Fruit fly (Drosophila melanogaster): ENCODE results near the gene Keap1.

Keap1 gene

DNA sequence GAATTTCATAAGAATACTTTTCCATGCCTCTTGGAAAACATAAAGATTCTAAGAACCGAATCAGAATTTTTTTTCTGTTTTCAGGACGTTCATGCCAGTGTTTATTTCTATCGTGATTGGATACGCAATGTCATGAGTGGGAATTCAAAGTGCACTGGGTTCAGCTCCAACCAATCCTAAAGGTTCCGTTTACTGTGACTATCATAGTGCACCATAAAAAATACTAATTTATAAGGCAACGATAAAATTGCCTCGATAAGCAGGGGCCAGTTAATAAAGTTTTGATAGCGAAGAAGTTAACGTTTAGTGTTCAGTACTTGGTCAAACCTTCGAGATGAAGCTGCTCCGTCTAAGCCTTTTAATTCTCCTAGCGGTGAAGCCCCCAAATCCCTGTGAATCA lies 48.2 kb upstream of the Keap1 start, which contains the start of gene CG31265:
TSS of gene CG31265 (plus strand) at position 301 of the 400 bp plus-strand sequence.
- TF ChIP-seq CG6813 (GFP tag; optimal IDR thresholded peaks at IDR 0.05) (no peak), hth (optimal IDR thresholded peaks at IDR 0.05) (no peak), CG31388 (GFP tag; optimal IDR thresholded peaks at IDR 0.05) (no peak), jumu (GFP tag; optimal IDR thresholded peaks at IDR 0.05) (no peak), CG14965 (GFP tag; optimal IDR thresholded peaks at IDR 0.05; ENCODE audit: borderline replicate concordance) (no peak), Jarid2 (GFP tag; optimal IDR thresholded peaks at IDR 0.05) (no peak), E2f2 (GFP tag; IDR thresholded peaks at IDR 0.05) (no peak), h (optimal IDR thresholded peaks at IDR 0.05) (no peak), CG15479 (GFP tag; optimal IDR thresholded peaks at IDR 0.05) (no peak), CG34224 (GFP tag; IDR thresholded peaks at IDR 0.05; ENCODE audit: partially characterized antibody) (no peak), jing (GFP tag; optimal IDR thresholded peaks at IDR 0.05) (no peak), usp (GFP tag; optimal IDR thresholded peaks at IDR 0.05) (no peak), CG6175 (GFP tag; IDR thresholded peaks at IDR 0.05) (no peak), rib (GFP tag; IDR thresholded peaks at IDR 0.05) (no peak), sqz (GFP tag; optimal IDR thresholded peaks at IDR 0.05) (no peak)

DNA sequence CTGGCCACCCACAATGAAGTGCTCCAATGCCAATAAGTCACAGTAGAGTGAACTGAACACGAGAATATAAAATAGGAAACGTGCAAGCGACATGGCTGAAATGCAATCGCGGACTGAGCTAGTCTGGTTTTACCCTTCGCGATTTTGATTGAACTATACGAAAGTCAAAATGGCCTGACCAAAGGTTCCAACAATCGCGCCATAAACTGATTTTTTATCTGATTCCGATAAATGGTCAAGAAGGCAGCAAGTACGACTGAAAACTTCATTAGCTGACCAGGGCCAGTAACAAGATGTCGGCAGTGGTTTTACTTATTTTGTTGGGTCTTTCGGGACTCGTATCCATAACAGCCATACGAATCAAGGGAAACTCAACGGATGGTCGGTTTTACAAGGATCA lies 47.1 kb upstream of the Keap1 start, which contains the start of the genes CG17477 and CG31269:
TSS of gene CG17477 (minus strand) at position 101 of the 400 bp plus-strand sequence.
TSS of gene CG31269 (plus strand) at position 289 of the 400 bp plus-strand sequence.
- no peak for TF ChIP-seq CG17359 (tag; optimal IDR thresholded peaks at IDR 0.05)

DNA sequence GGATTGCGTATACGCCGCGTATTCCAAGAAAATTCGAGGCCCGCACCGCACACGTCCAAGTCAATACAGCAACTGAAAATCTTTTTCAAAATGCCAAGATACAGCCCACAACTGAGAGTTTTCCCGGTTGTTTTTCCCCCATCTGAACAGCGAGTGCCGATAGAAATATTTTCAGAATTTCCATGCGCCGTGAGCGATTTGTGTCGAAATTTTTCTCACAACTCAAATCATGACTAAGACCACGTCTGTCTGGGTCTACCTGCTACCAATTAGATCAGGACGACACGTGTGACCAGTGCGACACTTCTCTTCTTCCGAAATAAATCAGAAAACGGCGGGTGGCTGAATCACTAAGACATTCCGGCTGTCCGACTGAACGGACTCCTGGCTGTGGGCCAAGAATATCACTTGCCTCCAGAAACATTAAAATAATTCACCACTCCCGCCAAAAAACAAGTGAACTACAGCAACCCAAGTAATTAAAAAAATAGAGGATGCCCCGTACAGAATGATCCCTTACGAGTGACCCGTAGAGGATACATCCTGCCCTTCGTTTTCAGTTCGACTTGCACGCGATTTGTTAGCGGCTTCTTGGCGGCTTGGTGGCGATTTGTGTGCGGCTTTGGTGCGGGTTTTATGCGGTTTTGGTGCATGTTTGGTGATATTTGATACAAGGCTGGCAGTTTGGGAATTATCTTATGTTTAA lies 45.7 kb upstream of the Keap1 start, which contains the start of gene cher:
TSS of gene cher (minus strand) at position 51 of the 706 bp plus-strand sequence.
- TF ChIP-seq maf-S (GFP tag; optimal IDR thresholded peaks at IDR 0.05): no peak
- no peak for TF ChIP-seq CG17568 (GFP tag; optimal IDR thresholded peaks at IDR 0.05)
- TF ChIP-seq bowl (GFP tag; IDR thresholded peaks at IDR 0.05): no peak
- TF ChIP-seq CG8359 (GFP tag; optimal IDR thresholded peaks at IDR 0.05; ENCODE audit: borderline replicate concordance): peak; percentile 97
- TF ChIP-seq chinmo (GFP tag; IDR thresholded peaks at IDR 0.05; ENCODE audit: partially characterized antibody): no peak
- TF ChIP-seq usp (GFP tag; optimal IDR thresholded peaks at IDR 0.05): no peak
- TF ChIP-seq Hr51 (GFP tag; optimal IDR thresholded peaks at IDR 0.05): no peak
- TF ChIP-seq Jarid2 (GFP tag; optimal IDR thresholded peaks at IDR 0.05): no peak
- TF ChIP-seq NFAT (GFP tag; IDR thresholded peaks at IDR 0.05): no peak
- peak; percentile 30 for TF ChIP-seq cwo (GFP tag; optimal IDR thresholded peaks at IDR 0.05)
- TF ChIP-seq hb (GFP tag; IDR thresholded peaks at IDR 0.05; ENCODE audit: partially characterized antibody): no peak
- TF ChIP-seq Ptx1 (GFP tag; IDR thresholded peaks at IDR 0.05): no peak
- peak; percentile 61 for TF ChIP-seq Med (GFP tag)
- no peak for TF ChIP-seq Ada2b (GFP tag; IDR thresholded peaks at IDR 0.05)
- TF ChIP-seq Ravus (GFP tag; IDR thresholded peaks at IDR 0.05): no peak
- TF ChIP-seq NfI (GFP tag; optimal IDR thresholded peaks at IDR 0.05): no peak
- TF ChIP-seq p53 (GFP tag; optimal IDR thresholded peaks at IDR 0.05): no peak
- peak; percentile 53 for TF ChIP-seq sd (tag; optimal IDR thresholded peaks at IDR 0.05)
- no peak for TF ChIP-seq CG12744 (GFP tag; optimal IDR thresholded peaks at IDR 0.05)
- no peak for TF ChIP-seq wek (GFP tag; optimal IDR thresholded peaks at IDR 0.05)
- TF ChIP-seq CG7556 (GFP tag; optimal IDR thresholded peaks at IDR 0.05): no peak
- TF ChIP-seq Ets65A (GFP tag): peak; percentile 47
- TF ChIP-seq CG10267 (tag; optimal IDR thresholded peaks at IDR 0.05): no peak
- TF ChIP-seq CG8290 (GFP tag; optimal IDR thresholded peaks at IDR 0.05): no peak
- TF ChIP-seq CG8290 (tag; optimal IDR thresholded peaks at IDR 0.05): no peak
- TF ChIP-seq croc (GFP tag; conservative IDR thresholded peaks at IDR 0.05): no peak
- TF ChIP-seq CG2129 (GFP tag; IDR thresholded peaks at IDR 0.05; ENCODE audit: partially characterized antibody): no peak
- TF ChIP-seq zf30C (GFP tag; optimal IDR thresholded peaks at IDR 0.05): no peak
- TF ChIP-seq cato (GFP tag; optimal IDR thresholded peaks at IDR 0.05; ENCODE audit: borderline replicate concordance): no peak
- no peak for TF ChIP-seq Max (GFP tag; optimal IDR thresholded peaks at IDR 0.05)
- TF ChIP-seq psq (GFP tag; optimal IDR thresholded peaks at IDR 0.05): no peak
- no peak for TF ChIP-seq CkIIα-i1 (GFP tag; IDR thresholded peaks at IDR 0.05)
- no peak for TF ChIP-seq ase (GFP tag; IDR thresholded peaks at IDR 0.05)

All from whole organism, embryonic.